Worm (Caenorhabditis elegans) whole organism, early embryonic: Measurements from ENCODE around the gene gpa-3.
"Not testable (repeated sequence)": the region's sequence is repeated elsewhere in the genome, so short reads cannot be mapped to it uniquely, and the experiment has no call there.

Experiments used
- B0310.2 ChIP-seq: sonication (generic microtip); optimal IDR thresholded peaks from 2 replicates; lab custom pipeline; 2016; ENCODE audit warnings: mild to moderate bottlenecking, missing genetic modification characterization, missing compliant biosample characterization
- F13C5.2 ChIP-seq: sonication (generic microtip); optimal IDR thresholded peaks from 2 replicates; lab custom pipeline; 2017; ENCODE audit warnings: mild to moderate bottlenecking, missing genetic modification characterization, inconsistent platforms, missing compliant biosample characterization
- aly-1 ChIP-seq: sonication (generic microtip); optimal IDR thresholded peaks from 2 replicates; lab custom pipeline; 2016; ENCODE audit warnings: missing genetic modification characterization, missing compliant biosample characterization
- ama-1 ChIP-seq: fragments of 150-350 bp; optimal IDR thresholded peaks from 2 replicates; lab custom pipeline; 2014
- ceh-13 ChIP-seq: fragments of 200-800 bp; sonication (Bioruptor generic); optimal IDR thresholded peaks from 2 replicates; lab custom pipeline; 2018; ENCODE audit warnings: mild to moderate bottlenecking, missing genetic modification characterization, missing compliant biosample characterization
- ceh-36 ChIP-seq: sonication (generic microtip); optimal IDR thresholded peaks from 2 replicates; lab custom pipeline; 2016; ENCODE audit warnings: missing genetic modification characterization, inconsistent platforms, missing compliant biosample characterization
- ets-7 ChIP-seq: sonication (generic microtip); optimal IDR thresholded peaks from 2 replicates; lab custom pipeline; 2016; ENCODE audit warnings: missing genotype, missing genetic modification characterization, missing compliant biosample characterization
- flt-1 ChIP-seq: fragments of 200-800 bp; sonication (Bioruptor generic); IDR thresholded peaks from 2 replicates; pipeline ENCODE4 v1.3.6; 2022; ENCODE audit warnings: missing genetic modification characterization, missing compliant biosample characterization
- hmbx-1 ChIP-seq: sonication (generic microtip); optimal IDR thresholded peaks from 2 replicates; lab custom pipeline; 2016; ENCODE audit warnings: mild to moderate bottlenecking, missing genetic modification characterization, missing compliant biosample characterization
- hmg-4 ChIP-seq: fragments of 200-800 bp; sonication (Bioruptor generic); optimal IDR thresholded peaks from 2 replicates; lab custom pipeline; 2018; ENCODE audit warnings: mild to moderate bottlenecking, missing genetic modification characterization, missing compliant biosample characterization
- hnd-1 ChIP-seq: sonication (generic microtip); optimal IDR thresholded peaks from 2 replicates; lab custom pipeline; 2016; ENCODE audit warnings: missing genetic modification characterization, missing compliant biosample characterization
- pes-1 ChIP-seq: fragments of 200-800 bp; sonication (Bioruptor generic); IDR thresholded peaks from 2 replicates; pipeline ENCODE4 v1.3.6; 2022; ENCODE audit warnings: missing genetic modification reagents, missing genetic modification characterization, missing compliant biosample characterization
- scrt-1 ChIP-seq: fragments of 200-800 bp; sonication (Bioruptor generic); IDR thresholded peaks from 2 replicates; pipeline ENCODE4 v1.3.6; 2022; ENCODE audit warnings: missing genetic modification characterization, missing compliant biosample characterization
- sea-1 ChIP-seq: fragments of 200-800 bp; sonication (Bioruptor generic); conservative IDR thresholded peaks from 2 replicates; pipeline ENCODE4 v1.3.6; 2022; ENCODE audit warnings: missing genetic modification characterization, missing compliant biosample characterization
- tbx-11 ChIP-seq: fragments of 200-800 bp; sonication (Bioruptor generic); IDR thresholded peaks from 2 replicates; pipeline ENCODE4 v1.3.6; 2022; ENCODE audit warnings: missing genetic modification characterization, missing compliant biosample characterization
- tbx-37 ChIP-seq: fragments of 200-800 bp; sonication (Bioruptor generic); conservative IDR thresholded peaks from 2 replicates; pipeline ENCODE4 v1.3.6; 2022; ENCODE audit warnings: missing genetic modification reagents, missing genetic modification characterization, missing compliant biosample characterization
- tra-4 ChIP-seq: sonication (generic microtip); optimal IDR thresholded peaks from 2 replicates; lab custom pipeline; 2017; ENCODE audit warnings: missing genetic modification characterization, missing compliant biosample characterization

Gene gpa-3

DNA sequence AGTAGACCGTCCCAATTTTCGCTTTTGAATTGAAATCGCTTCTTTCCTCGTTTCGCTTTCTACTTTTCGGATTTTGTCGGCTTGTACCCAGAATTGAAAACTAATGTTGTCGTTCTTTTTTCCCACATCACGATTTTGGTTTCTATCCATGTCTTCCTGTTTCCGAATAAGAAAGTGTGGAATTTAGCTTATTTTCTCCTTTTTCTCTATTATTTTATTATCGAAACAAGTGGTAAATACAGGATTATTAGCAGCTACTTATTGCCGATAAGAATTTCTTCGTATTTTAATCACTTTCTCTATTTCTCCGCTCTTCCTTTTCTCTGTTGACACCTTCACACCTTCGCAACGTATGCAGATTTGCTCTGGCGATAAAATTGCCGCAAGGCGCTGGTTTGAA is 25.4 kb upstream of the gpa-3 start:
- TF ChIP-seq pes-1 (GFP tag; lab: Robert Waterston, UW) (no peak), hmg-4 (GFP tag; lab: Kevin White, UChicago) (no peak), aly-1 (no peak), hmbx-1 (no peak), sea-1 (no peak), B0310.2 (no peak), tra-4 (tag; lab: Kevin White, UChicago) (no peak), ceh-36 (tag; lab: Kevin White, UChicago) (no peak), tbx-11 (no peak), ets-7 (no peak), flt-1 (GFP tag; lab: Robert Waterston, UW) (no peak), ama-1 (lab: Kevin White, UChicago) (no peak)

DNA sequence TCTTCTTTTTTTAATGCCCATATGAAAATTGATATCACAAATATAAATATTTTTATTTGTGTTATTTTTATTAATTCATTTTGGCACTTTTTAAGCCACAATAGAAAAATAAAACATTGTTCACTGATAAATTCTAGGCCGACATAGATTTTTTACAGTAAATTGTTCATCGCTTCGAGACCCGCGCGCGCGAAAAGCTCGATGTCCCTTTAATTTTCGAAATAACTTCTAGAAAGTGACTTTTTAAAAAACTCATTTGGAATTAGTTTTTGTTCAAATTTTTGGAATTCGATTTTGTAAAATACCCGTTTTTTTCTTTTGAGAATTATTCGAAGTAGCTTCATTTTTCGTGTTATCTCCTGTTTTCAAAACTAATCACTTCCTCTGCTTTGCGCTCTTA is 24.8 kb upstream of the gpa-3 start:
- TF ChIP-seq sea-1 (no peak), B0310.2 (no peak)

DNA sequence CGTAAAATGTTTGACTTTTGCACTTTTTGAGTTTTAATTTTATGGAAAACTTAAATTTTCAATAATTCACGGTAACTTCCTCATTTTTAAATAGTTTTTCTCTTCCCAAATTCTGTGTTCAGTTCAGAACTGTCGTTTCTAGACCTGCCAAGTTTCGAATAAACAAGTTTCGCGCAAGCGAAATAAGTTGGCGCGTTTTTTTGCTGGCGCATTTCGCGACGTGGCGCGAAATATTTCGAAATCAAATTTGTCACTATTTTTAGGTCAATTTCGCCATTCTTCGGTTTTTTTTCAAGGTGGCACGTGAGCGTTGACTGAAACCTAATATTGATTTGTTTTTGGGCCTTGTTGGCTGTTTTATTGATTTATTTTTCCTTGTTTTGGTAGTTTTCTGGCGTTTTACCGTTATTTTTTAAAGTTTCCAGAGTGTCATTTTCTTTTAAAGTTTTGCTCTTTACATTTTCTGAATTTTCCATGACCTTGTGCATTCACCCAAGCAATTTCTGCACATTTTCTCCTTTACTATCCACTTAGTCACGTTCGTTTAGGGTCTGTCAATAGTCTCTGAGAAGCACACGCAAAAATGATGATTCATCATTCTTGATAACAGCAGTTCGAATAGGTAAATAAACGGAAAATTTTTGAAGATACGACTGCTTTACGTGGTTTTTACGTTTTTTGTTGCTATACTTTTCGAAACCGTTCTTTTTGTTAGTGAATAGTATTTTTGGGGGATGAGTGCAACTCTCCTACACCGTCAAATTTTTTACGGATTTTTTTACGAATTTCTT is 23.2 kb upstream of the gpa-3 start:
- TF ChIP-seq ets-7, result no peak
- TF ChIP-seq flt-1 (GFP tag; lab: Robert Waterston, UW), result no peak
- TF ChIP-seq scrt-1 (GFP tag; lab: Robert Waterston, UW), result no peak
- no peak for TF ChIP-seq ama-1 (lab: Kevin White, UChicago)
- TF ChIP-seq B0310.2, result no peak
- TF ChIP-seq pes-1 (GFP tag; lab: Robert Waterston, UW), result no peak
- TF ChIP-seq sea-1, result no peak
- no peak for TF ChIP-seq F13C5.2 (tag; lab: Kevin White, UChicago)
- TF ChIP-seq hmg-4 (GFP tag; lab: Kevin White, UChicago), result no peak
- TF ChIP-seq tbx-11, result no peak
- no peak for TF ChIP-seq hnd-1 (tag; lab: Kevin White, UChicago)
- no peak for TF ChIP-seq tra-4 (tag; lab: Kevin White, UChicago)
- TF ChIP-seq ceh-13 (GFP tag; lab: Kevin White, UChicago), result no peak
- no peak for TF ChIP-seq tbx-37 (GFP tag; lab: Robert Waterston, UW)
- no peak for TF ChIP-seq ceh-36 (tag; lab: Kevin White, UChicago)
- no peak for TF ChIP-seq aly-1
- no peak for TF ChIP-seq hmbx-1

DNA sequence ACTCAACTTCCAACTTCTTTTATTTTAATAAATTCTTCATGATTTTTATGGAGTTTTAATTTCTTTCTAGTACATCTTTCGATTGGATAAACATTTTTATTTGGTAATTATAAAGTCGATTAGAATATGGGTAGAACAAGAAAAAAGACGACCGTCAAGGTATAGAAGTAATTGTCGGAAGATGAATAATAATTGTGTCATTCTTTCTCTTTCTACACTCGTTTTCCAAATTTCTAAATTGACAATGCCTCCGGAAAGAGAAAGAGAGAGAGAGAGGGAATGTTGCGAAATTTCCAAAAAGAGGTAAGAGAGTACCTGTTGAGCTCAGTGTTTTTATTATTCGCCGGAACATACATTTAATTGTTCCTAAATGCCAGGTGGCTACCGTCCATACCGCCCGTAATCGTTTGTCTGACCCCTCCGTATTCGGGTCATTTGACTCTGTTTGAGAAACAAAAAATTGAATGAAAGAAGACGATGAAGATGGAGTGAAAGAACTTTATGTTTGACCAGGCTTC is 22.3 kb upstream of the gpa-3 start, which contains the start of gene E02C12.12:
TSS of gene E02C12.12 (minus strand) at position 468 of the 518 bp plus-strand sequence.
- TF ChIP-seq F13C5.2 (tag; lab: Kevin White, UChicago) (no peak), B0310.2 (no peak), ceh-13 (GFP tag; lab: Kevin White, UChicago) (no peak), ama-1 (lab: Kevin White, UChicago) (no peak), aly-1 (no peak), pes-1 (GFP tag; lab: Robert Waterston, UW) (no peak), ceh-36 (tag; lab: Kevin White, UChicago) (no peak), tbx-11 (no peak), hmbx-1 (no peak), flt-1 (GFP tag; lab: Robert Waterston, UW) (no peak), hnd-1 (tag; lab: Kevin White, UChicago) (no peak), tbx-37 (GFP tag; lab: Robert Waterston, UW) (no peak), tra-4 (tag; lab: Kevin White, UChicago) (no peak), sea-1 (no peak), ets-7 (no peak), hmg-4 (GFP tag; lab: Kevin White, UChicago) (no peak)

DNA sequence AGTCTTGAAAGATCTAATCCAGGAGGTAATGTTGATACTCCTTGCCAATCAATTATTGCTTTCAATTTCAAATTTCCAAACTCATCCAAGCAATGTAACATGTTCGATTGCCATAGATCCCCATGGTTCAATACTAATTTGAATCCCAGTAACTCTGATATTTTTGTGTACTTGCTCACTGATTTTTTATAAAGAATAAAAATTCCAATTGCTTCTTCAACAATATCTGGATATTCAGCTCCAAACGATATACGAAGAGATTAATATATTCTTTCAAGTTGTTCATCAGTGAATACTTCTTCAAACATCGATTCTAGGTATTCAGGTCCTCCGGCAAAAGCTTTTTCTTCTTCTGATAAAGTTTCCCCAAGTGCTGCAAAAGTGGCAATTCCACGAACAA is 20.2 kb upstream of the gpa-3 start, which contains the start of gene E02C12.11:
TSS of gene E02C12.11 (minus strand) at position 101 of the 400 bp plus-strand sequence.
- TF ChIP-seq flt-1 (GFP tag; lab: Robert Waterston, UW); F13C5.2 (tag; lab: Kevin White, UChicago); tbx-37 (GFP tag; lab: Robert Waterston, UW): not testable (repeated sequence)

DNA sequence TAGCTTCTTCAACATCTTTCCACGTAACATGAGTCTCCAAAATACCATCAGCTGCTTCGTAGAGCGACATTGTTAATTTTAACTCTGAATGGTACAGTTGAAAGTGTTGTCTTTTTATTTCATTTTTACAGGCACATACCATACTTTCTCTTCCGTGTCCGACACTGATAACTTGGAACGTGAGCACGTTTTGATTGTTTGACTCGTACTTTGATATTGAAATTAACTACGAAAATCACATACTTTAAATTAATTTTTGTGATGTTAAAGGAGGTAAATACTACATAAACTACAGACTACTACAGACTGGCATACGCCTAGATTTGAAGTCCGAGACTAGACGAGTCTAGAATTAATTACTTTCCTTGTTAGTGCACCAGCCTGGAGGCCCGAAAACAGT is 18.8 kb upstream of the gpa-3 start, which contains the start of gene E02C12.10:
TSS of gene E02C12.10 (minus strand) at position 75 of the 400 bp plus-strand sequence.
- TF ChIP-seq sea-1, result no peak
- no peak for TF ChIP-seq hnd-1 (tag; lab: Kevin White, UChicago)
- no peak for TF ChIP-seq tbx-37 (GFP tag; lab: Robert Waterston, UW)
- no peak for TF ChIP-seq ceh-13 (GFP tag; lab: Kevin White, UChicago)
- no peak for TF ChIP-seq hmg-4 (GFP tag; lab: Kevin White, UChicago)
- TF ChIP-seq ama-1 (lab: Kevin White, UChicago), result no peak
- no peak for TF ChIP-seq pes-1 (GFP tag; lab: Robert Waterston, UW)
- no peak for TF ChIP-seq tra-4 (tag; lab: Kevin White, UChicago)
- no peak for TF ChIP-seq hmbx-1
- TF ChIP-seq scrt-1 (GFP tag; lab: Robert Waterston, UW), result no peak

DNA sequence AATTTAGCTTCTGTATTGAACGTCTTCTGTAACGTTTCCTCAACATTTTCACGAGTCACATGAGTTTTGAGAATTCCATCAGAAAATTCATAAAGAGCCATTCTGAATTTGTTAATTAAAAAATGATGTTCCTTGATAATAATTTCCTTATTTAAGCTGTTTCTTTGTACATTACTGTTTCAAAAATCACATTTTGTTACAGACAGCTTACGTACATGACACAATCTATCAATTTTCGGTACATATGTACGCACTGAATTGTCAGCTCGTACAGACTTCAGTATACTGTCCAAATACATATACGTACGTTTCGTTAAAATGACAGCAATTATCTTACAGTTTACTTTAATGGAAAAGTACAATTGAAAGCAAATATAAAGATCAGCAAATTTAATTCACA is 16.8 kb upstream of the gpa-3 start, which contains the start of gene E02C12.19:
TSS of gene E02C12.19 (minus strand) at position 101 of the 400 bp plus-strand sequence.
- TF ChIP-seq tra-4 (tag; lab: Kevin White, UChicago) (no peak), pes-1 (GFP tag; lab: Robert Waterston, UW) (no peak), tbx-37 (GFP tag; lab: Robert Waterston, UW) (no peak), ceh-13 (GFP tag; lab: Kevin White, UChicago) (no peak), hmg-4 (GFP tag; lab: Kevin White, UChicago) (no peak), aly-1 (no peak), ets-7 (no peak), scrt-1 (GFP tag; lab: Robert Waterston, UW) (no peak), flt-1 (GFP tag; lab: Robert Waterston, UW) (no peak), sea-1 (no peak)
